Worm (Caenorhabditis elegans) whole organism, late embryonic: ENCODE data around the gene ubc-1.

ENCODE experiments used
- pag-3 ChIP-seq: sonication (generic microtip); optimal IDR thresholded peaks from 2 replicates; lab custom pipeline; 2016; ENCODE audit warnings: missing compliant biosample characterization, missing genetic modification characterization, borderline replicate concordance
- pha-4 ChIP-seq: fragments of 150-350 bp; optimal IDR thresholded peaks from 2 replicates; lab custom pipeline; 2018; ENCODE audit warnings: missing biosample characterization, missing genetic modification reagents, missing genetic modification characterization

- no peak for TF ChIP-seq pha-4 (tag; lab: Kevin White, UChicago)
- no peak for TF ChIP-seq pag-3 (tag; lab: Kevin White, UChicago)
These were observed 49.4 kb upstream of the ubc-1 start for ce11 chrIV:4053405-4053804.
